Fruit fly (Drosophila melanogaster): ENCODE results near the gene cad.

- TF ChIP-seq CG14441 (GFP tag; IDR thresholded peaks at IDR 0.05) (peak; percentile 70), lilli (GFP tag; optimal IDR thresholded peaks at IDR 0.05) (peak; percentile 87), CG9215 (GFP tag; IDR thresholded peaks at IDR 0.05) (no peak; the same call in 1 of the 2 replicates), CG4360 (GFP tag; IDR thresholded peaks at IDR 0.05) (peak; percentile 51; the same call in 1 of the 2 replicates), Ets65A (GFP tag) (peak; percentile 96), D19B (GFP tag; optimal IDR thresholded peaks at IDR 0.05) (peak; percentile 52)
Observed at dm6 chr2L:20799991-20800897, 29.7 kb downstream of the cad start.

All from whole organism, embryonic.